Worm (Caenorhabditis elegans): ENCODE measurements around the gene F09D12.2.

Gene F09D12.2

DNA sequence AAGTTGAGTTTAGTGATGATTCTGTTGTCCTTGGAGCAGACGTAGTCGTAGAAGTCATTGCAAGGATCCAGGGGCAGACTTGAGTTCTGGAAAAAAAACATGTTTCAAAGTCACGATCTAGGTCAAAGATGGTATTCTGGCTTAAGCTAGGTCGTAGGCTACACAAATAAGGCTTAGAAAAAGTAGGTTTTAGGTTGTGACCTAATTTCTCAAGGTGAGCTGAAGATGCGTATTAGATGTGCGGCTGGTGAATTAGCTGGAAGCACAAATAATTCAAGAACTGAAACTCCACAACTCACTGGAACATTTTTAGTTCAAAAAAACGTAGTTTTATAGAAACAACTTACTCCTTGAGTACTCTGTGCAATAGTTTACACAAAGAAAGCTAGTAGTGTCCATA, at the start of gene F09D12.2:
Gene F09D12.2, minus strand, starts transcription at position 101 of the 400 bp plus-strand sequence.
- TF ChIP-seq ceh-36 (tag; optimal IDR thresholded peaks at IDR 0.05) (no peak), B0310.2 (tag; optimal IDR thresholded peaks at IDR 0.05) (no peak), flt-1 (GFP tag; IDR thresholded peaks at IDR 0.05) (no peak), ceh-13 (GFP tag; optimal IDR thresholded peaks at IDR 0.05) (no peak), scrt-1 (GFP tag; IDR thresholded peaks at IDR 0.05) (no peak), pes-1 (GFP tag; IDR thresholded peaks at IDR 0.05) (no peak), ama-1 (optimal IDR thresholded peaks at IDR 0.05) (no peak), ets-7 (tag; optimal IDR thresholded peaks at IDR 0.05) (no peak), aly-1 (tag; optimal IDR thresholded peaks at IDR 0.05) (no peak), hmbx-1 (tag; optimal IDR thresholded peaks at IDR 0.05) (no peak), hmg-4 (GFP tag; optimal IDR thresholded peaks at IDR 0.05) (no peak), tbx-37 (GFP tag; conservative IDR thresholded peaks at IDR 0.05) (no peak), tra-4 (tag; optimal IDR thresholded peaks at IDR 0.05) (no peak), hnd-1 (tag; optimal IDR thresholded peaks at IDR 0.05) (no peak), tbx-11 (GFP tag; IDR thresholded peaks at IDR 0.05) (no peak), F13C5.2 (tag; optimal IDR thresholded peaks at IDR 0.05) (no peak), sea-1 (GFP tag; conservative IDR thresholded peaks at IDR 0.05) (no peak)

DNA sequence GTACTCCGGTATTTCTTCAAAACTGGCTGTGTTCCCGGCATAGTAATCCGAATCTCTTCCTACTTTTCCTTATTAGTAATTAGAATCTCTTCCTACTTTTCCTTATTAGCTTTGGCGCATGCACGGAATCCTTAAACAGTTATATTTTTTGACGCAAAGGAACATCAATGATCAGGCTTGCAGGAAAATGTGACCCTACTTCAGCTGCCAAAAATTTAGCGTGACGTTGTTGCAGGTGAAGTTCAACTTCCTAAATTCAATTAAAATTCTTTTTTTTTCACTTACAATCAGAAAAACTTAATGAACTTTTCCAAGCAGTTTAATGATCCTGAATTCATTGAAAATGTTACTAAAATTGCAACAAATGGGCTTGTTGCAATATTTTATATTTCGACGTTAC, 49.3 kb upstream of the F09D12.2 start, which contains the start of gene srz-79:
Gene srz-79, plus strand, starts transcription at position 301 of the 400 bp plus-strand sequence.
- TF ChIP-seq tra-4 (tag; optimal IDR thresholded peaks at IDR 0.05) (no peak), tbx-37 (GFP tag; conservative IDR thresholded peaks at IDR 0.05) (no peak), sea-1 (GFP tag; conservative IDR thresholded peaks at IDR 0.05) (no peak), hmg-4 (GFP tag; optimal IDR thresholded peaks at IDR 0.05) (no peak), F13C5.2 (tag; optimal IDR thresholded peaks at IDR 0.05) (no peak), ama-1 (optimal IDR thresholded peaks at IDR 0.05) (no peak), ceh-13 (GFP tag; optimal IDR thresholded peaks at IDR 0.05) (no peak), hnd-1 (tag; optimal IDR thresholded peaks at IDR 0.05) (no peak), hmbx-1 (tag; optimal IDR thresholded peaks at IDR 0.05) (no peak), ets-7 (tag; optimal IDR thresholded peaks at IDR 0.05) (no peak), scrt-1 (GFP tag; IDR thresholded peaks at IDR 0.05) (no peak), aly-1 (tag; optimal IDR thresholded peaks at IDR 0.05) (no peak), B0310.2 (tag; optimal IDR thresholded peaks at IDR 0.05) (no peak), flt-1 (GFP tag; IDR thresholded peaks at IDR 0.05) (no peak), tbx-11 (GFP tag; IDR thresholded peaks at IDR 0.05) (no peak), pes-1 (GFP tag; IDR thresholded peaks at IDR 0.05) (no peak), ceh-36 (tag; optimal IDR thresholded peaks at IDR 0.05) (no peak)

DNA sequence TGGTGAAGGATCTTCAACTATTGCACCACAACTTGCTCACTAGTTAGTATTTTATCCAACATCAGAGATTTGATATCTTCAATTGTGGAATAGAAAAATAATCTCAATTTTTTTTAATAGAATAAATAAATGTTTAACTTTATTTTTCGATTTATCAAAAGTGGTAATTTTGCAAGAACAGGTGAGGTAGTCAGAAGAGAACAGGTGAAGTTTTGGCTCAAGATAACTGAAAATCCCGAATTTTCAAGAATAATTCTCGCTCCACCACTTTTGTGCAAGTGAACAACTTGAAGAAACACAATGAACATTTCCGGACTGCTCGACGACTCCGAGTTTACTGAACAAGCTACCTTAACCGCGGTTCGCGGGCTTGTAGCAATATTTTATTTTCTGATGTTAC, 47.5 kb upstream of the F09D12.2 start, which contains the start of gene srz-78:
Gene srz-78, plus strand, starts transcription at position 301 of the 400 bp plus-strand sequence.
- TF ChIP-seq tra-4 (tag; optimal IDR thresholded peaks at IDR 0.05) (no peak), tbx-11 (GFP tag; IDR thresholded peaks at IDR 0.05) (no peak), F13C5.2 (tag; optimal IDR thresholded peaks at IDR 0.05) (no peak), sea-1 (GFP tag; conservative IDR thresholded peaks at IDR 0.05) (no peak), hmg-4 (GFP tag; optimal IDR thresholded peaks at IDR 0.05) (no peak), ets-7 (tag; optimal IDR thresholded peaks at IDR 0.05) (no peak), flt-1 (GFP tag; IDR thresholded peaks at IDR 0.05) (no peak), ceh-36 (tag; optimal IDR thresholded peaks at IDR 0.05) (no peak), aly-1 (tag; optimal IDR thresholded peaks at IDR 0.05) (no peak), scrt-1 (GFP tag; IDR thresholded peaks at IDR 0.05) (no peak), tbx-37 (GFP tag; conservative IDR thresholded peaks at IDR 0.05) (no peak), hmbx-1 (tag; optimal IDR thresholded peaks at IDR 0.05) (no peak), B0310.2 (tag; optimal IDR thresholded peaks at IDR 0.05) (no peak), ceh-13 (GFP tag; optimal IDR thresholded peaks at IDR 0.05) (no peak)

DNA sequence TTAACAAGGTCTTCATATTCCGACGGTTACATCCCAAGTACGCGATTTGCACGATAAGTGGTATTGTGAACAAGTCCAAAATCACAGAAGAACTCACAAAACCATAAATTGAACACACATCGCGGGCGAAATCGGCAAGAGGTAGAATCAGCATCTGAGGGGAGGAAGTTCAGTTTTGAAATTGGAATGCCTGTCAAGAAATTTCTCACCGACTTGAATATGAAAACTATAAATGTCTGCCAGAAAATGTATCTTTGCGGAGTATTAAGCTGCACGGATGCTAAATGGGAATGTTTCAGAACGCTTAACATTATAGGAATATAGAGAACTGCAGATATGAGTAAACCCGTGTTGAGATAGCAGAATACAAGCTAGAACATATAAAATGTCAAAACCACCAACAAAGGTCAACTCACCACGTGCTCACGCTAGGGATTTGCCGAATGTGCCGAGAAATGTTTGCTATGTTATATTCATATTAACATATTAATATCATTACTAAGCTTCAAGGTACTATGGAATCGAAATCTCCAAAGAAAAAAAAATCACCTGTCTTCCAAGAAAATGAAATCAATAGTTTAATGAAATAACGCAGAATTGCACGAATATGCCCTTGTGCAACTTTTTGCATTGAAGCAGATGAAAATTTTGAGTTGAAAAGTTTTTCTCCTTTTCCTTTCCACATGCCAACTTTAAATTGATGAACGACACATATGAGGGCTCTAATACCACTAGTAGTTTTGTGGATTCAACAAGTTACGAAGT, 38.4 kb upstream of the F09D12.2 start, which contains the start of gene srz-82:
Gene srz-82, plus strand, starts transcription at position 701 of the 765 bp plus-strand sequence.
- TF ChIP-seq hnd-1 (tag; optimal IDR thresholded peaks at IDR 0.05) (no peak), tbx-11 (GFP tag; IDR thresholded peaks at IDR 0.05) (no peak), ama-1 (optimal IDR thresholded peaks at IDR 0.05) (no peak), ceh-13 (GFP tag; optimal IDR thresholded peaks at IDR 0.05) (no peak), tbx-37 (GFP tag; conservative IDR thresholded peaks at IDR 0.05) (no peak), ets-7 (tag; optimal IDR thresholded peaks at IDR 0.05) (no peak), flt-1 (GFP tag; IDR thresholded peaks at IDR 0.05) (no peak)

DNA sequence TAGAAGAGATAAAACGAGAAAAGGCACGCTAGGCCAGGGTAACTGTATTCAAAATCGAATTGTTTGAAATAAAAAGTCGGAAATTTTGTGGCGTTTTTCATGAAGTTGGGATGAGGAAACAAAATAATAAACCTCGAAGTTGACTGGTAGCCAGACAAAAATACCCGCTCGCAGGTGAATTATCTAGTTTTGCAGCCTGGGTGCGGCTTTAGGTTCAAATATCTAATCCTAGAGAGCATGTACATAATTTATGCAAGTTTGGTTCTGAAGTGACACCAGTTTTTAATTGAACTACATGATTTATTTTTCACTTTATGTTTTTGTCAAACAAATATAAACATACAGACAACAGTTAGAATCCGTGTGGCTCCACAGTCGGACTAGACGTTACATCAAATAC, 37.8 kb upstream of the F09D12.2 start, which contains the start of gene srz-37:
Gene srz-37, minus strand, starts transcription at position 101 of the 400 bp plus-strand sequence.
- TF ChIP-seq hmg-4 (GFP tag; optimal IDR thresholded peaks at IDR 0.05) (no peak), ets-7 (tag; optimal IDR thresholded peaks at IDR 0.05) (no peak)

DNA sequence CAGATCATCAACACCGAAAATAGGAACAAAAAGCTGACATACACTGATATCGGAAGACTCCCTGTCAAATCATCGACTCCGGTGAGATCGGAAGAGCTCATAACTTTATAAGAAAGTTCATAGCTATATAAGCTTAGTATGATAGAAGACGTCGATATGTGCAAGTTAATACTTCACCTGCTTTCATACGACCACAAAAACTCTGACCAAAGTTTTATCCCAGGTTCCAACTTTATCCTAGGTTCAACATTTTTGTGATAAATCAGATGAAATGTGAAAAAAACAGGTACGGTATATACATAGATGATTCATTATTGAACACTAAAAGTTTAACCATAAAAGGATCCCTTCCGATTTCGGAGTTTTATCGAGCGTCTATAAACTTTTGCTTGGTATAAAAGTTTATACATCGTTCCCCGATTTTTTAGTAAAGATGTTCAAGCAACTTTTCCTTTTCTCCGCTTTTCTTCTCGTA, 34.9 kb upstream of the F09D12.2 start, which contains the start of the genes srz-70 and C09G12.5:
Gene srz-70, minus strand, starts transcription at position 101 of the 475 bp plus-strand sequence.
Gene C09G12.5, plus strand, starts transcription at position 425 of the 475 bp plus-strand sequence.
- TF ChIP-seq pes-1 (GFP tag; IDR thresholded peaks at IDR 0.05) (no peak), aly-1 (tag; optimal IDR thresholded peaks at IDR 0.05) (no peak), flt-1 (GFP tag; IDR thresholded peaks at IDR 0.05) (no peak)

DNA sequence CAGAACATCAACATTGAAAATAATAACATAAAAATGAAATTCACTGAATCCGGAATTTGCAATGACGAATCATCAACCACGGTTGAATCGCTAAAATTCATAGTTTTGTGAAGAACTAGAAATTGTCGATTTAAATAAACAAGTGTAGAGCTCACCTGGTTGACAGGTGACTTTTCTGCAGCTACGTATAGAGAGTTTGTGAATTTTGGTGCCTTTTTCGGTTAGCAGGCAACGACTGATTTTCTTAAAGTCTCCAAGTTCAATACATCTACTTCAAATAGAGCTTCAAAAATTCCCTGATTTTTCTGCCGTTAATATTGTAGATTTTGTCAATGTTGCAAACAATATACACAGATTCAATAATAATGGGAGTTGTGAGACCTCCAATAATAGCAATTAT, 33.1 kb upstream of the F09D12.2 start, which contains the start of gene srz-69:
Gene srz-69, minus strand, starts transcription at position 101 of the 400 bp plus-strand sequence.
- TF ChIP-seq tbx-11 (GFP tag; IDR thresholded peaks at IDR 0.05) (no peak), hnd-1 (tag; optimal IDR thresholded peaks at IDR 0.05) (no peak), tra-4 (tag; optimal IDR thresholded peaks at IDR 0.05) (no peak), ceh-13 (GFP tag; optimal IDR thresholded peaks at IDR 0.05) (no peak), tbx-37 (GFP tag; conservative IDR thresholded peaks at IDR 0.05) (no peak), hmg-4 (GFP tag; optimal IDR thresholded peaks at IDR 0.05) (no peak), ama-1 (optimal IDR thresholded peaks at IDR 0.05) (no peak), ets-7 (tag; optimal IDR thresholded peaks at IDR 0.05) (no peak), F13C5.2 (tag; optimal IDR thresholded peaks at IDR 0.05) (no peak), pes-1 (GFP tag; IDR thresholded peaks at IDR 0.05) (no peak), sea-1 (GFP tag; conservative IDR thresholded peaks at IDR 0.05) (no peak), flt-1 (GFP tag; IDR thresholded peaks at IDR 0.05) (no peak), ceh-36 (tag; optimal IDR thresholded peaks at IDR 0.05) (no peak), aly-1 (tag; optimal IDR thresholded peaks at IDR 0.05) (no peak), B0310.2 (tag; optimal IDR thresholded peaks at IDR 0.05) (no peak), scrt-1 (GFP tag; IDR thresholded peaks at IDR 0.05) (no peak), hmbx-1 (tag; optimal IDR thresholded peaks at IDR 0.05) (no peak)

Measured in whole organism, early embryonic.